Worm (Caenorhabditis elegans): ENCODE data around the gene R01B10.2.

DNA sequence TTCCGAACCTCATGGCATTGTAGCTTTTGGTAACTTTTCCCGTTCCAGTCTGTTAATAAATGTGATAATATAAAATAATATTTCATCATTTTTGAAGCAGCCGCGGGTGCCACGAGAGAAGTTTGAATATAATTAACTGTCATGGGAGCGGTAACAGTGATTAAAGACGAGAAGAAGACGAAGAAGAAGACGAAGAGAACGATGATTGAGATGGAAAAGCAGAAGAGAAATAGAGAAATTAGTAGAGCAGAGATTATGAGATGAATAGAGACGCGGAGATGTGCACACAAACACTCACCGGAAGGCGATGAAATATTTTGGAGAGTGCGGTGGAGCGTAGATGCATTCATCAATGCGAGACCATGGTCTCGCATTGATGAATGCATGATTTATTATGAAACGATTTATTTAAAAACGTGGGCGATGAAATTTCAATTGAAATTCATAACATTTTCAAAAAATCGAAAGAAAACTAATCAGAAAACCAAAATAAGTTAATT, 12.0 kb upstream of the R01B10.2 start, which contains the start of gene seip-1:
- TF ChIP-seq aly-2 (tag; optimal IDR thresholded peaks at IDR 0.05) = no peak
- TF ChIP-seq ets-5 (GFP tag; IDR thresholded peaks at IDR 0.05) = no peak
- no peak for TF ChIP-seq nhr-28 (tag; optimal IDR thresholded peaks at IDR 0.05)
- no peak for TF ChIP-seq nhr-76 (tag; optimal IDR thresholded peaks at IDR 0.05)
- peak in 1 of 2 experiments; percentile 82 for TF ChIP-seq mdl-1 (tag; optimal IDR thresholded peaks at IDR 0.05)
